Fruit fly (Drosophila melanogaster) S2 (cell line): ENCODE measurements around the gene CG34175.

ENCODE experiments used
- CG8478 ChIP-seq: fragments of >200 bp; optimal IDR thresholded peaks from 2 replicates; lab custom pipeline; 2018
- CTCF ChIP-seq, 2 experiments: fragments of >200 bp; optimal IDR thresholded peaks; 2 replicates each; lab custom pipeline; 2018

- TF ChIP-seq CTCF (optimal IDR thresholded peaks at IDR 0.05; lab: Kevin White, UChicago) (no peak), CG8478 (lab: Kevin White, UChicago) (no peak)
Observed at dm6 chr2L:3416527-3417304, 18.9 kb downstream of the CG34175 start, which contains the start of gene CG31952.
